Fruit fly (Drosophila melanogaster) whole organism, embryonic: ENCODE data around the gene CG32026.

Experiments used
- ATbp ChIP-seq: fragments of 200-800 bp; sonication (Bioruptor generic); optimal IDR thresholded peaks from 2 replicates; lab custom pipeline; 2017; ENCODE audit warnings: missing biosample characterization, mild to moderate bottlenecking, missing genetic modification characterization, missing genetic modification reagents
- CG10321 ChIP-seq: fragments of 200-800 bp; sonication (Bioruptor generic); IDR thresholded peaks from 2 replicates; pipeline ENCODE4 v1.3.6; 2022; ENCODE audit warnings: missing biosample characterization, missing genetic modification characterization
- CG10979 ChIP-seq: fragments of 200-800 bp; sonication (Bioruptor generic); optimal IDR thresholded peaks from 2 replicates; lab custom pipeline; 2018; ENCODE audit warnings: missing biosample characterization, mild to moderate bottlenecking, missing genetic modification characterization, moderate library complexity
- CG11398 ChIP-seq: fragments of 200-800 bp; sonication (Bioruptor generic); optimal IDR thresholded peaks from 2 replicates; lab custom pipeline; 2016; ENCODE audit warnings: missing biosample characterization, missing genetic modification characterization
- CG11723 ChIP-seq: fragments of 200-800 bp; sonication (Bioruptor generic); optimal IDR thresholded peaks from 2 replicates; lab custom pipeline; 2017; ENCODE audit warnings: missing biosample characterization, mild to moderate bottlenecking, missing genetic modification characterization
- CG12071 ChIP-seq: fragments of 200-800 bp; sonication (Bioruptor generic); optimal IDR thresholded peaks from 3 replicates; lab custom pipeline; 2018; ENCODE audit warnings: missing biosample characterization, mild to moderate bottlenecking, missing genetic modification characterization
- CG14860 ChIP-seq: fragments of 200-800 bp; sonication (Bioruptor generic); IDR thresholded peaks from 3 replicates; pipeline ENCODE4 v1.3.6; 2022; ENCODE audit warnings: missing biosample characterization, missing genetic modification characterization; ENCODE audit not compliant: partially characterized antibody
- CG15011 ChIP-seq: fragments of 200-800 bp; sonication (Bioruptor generic); optimal IDR thresholded peaks from 3 replicates; lab custom pipeline; 2018; ENCODE audit warnings: missing biosample characterization, mild to moderate bottlenecking, missing genetic modification characterization
- CG16779 ChIP-seq: fragments of 200-800 bp; sonication (Bioruptor generic); IDR thresholded peaks from 2 replicates; pipeline ENCODE4 v1.3.6; 2022; ENCODE audit warnings: missing biosample characterization, missing genetic modification characterization
- CG17802 ChIP-seq: fragments of 200-800 bp; sonication (Bioruptor generic); optimal IDR thresholded peaks from 2 replicates; lab custom pipeline; 2018; ENCODE audit warnings: missing biosample characterization, mild to moderate bottlenecking, missing genetic modification characterization, moderate library complexity
- CG2199 ChIP-seq: fragments of 200-800 bp; sonication (Bioruptor generic); IDR thresholded peaks from 3 replicates; pipeline ENCODE4 v1.3.6; 2022; ENCODE audit warnings: missing biosample characterization, missing genetic modification characterization
- CG2202 ChIP-seq: fragments of 200-800 bp; sonication (Bioruptor generic); optimal IDR thresholded peaks from 2 replicates; lab custom pipeline; 2018; ENCODE audit warnings: missing biosample characterization, mild to moderate bottlenecking, missing genetic modification characterization
- CG2875 ChIP-seq: fragments of 200-800 bp; sonication (Bioruptor generic); optimal IDR thresholded peaks from 2 replicates; lab custom pipeline; 2017; ENCODE audit warnings: missing biosample characterization, mild to moderate bottlenecking, missing genetic modification characterization, missing genetic modification reagents
- CG30020 ChIP-seq: fragments of 200-800 bp; optimal IDR thresholded peaks from 2 replicates; lab custom pipeline; 2019; ENCODE audit warnings: missing biosample characterization, mild to moderate bottlenecking, missing genetic modification characterization, moderate library complexity
- CG30403 ChIP-seq: fragments of 200-800 bp; sonication (Bioruptor generic); optimal IDR thresholded peaks from 3 replicates; lab custom pipeline; 2016; ENCODE audit warnings: missing biosample characterization, missing genetic modification characterization
- CG3065 ChIP-seq: fragments of 200-800 bp; sonication (Bioruptor generic); optimal IDR thresholded peaks from 2 replicates; lab custom pipeline; 2016; ENCODE audit warnings: missing biosample characterization, missing genetic modification characterization
- CG3995 ChIP-seq: fragments of 200-800 bp; sonication (Bioruptor generic); optimal IDR thresholded peaks from 3 replicates; lab custom pipeline; 2016; ENCODE audit warnings: missing biosample characterization, missing genetic modification characterization
- CG42726 ChIP-seq: fragments of 200-800 bp; sonication (Bioruptor generic); IDR thresholded peaks from 2 replicates; pipeline ENCODE4 v1.3.6; 2022; ENCODE audit warnings: missing biosample characterization, missing genetic modification characterization; ENCODE audit not compliant: partially characterized antibody
- CG4328 ChIP-seq: fragments of 200-800 bp; sonication (Bioruptor generic); optimal IDR thresholded peaks from 3 replicates; lab custom pipeline; 2017; ENCODE audit warnings: missing biosample characterization, missing genetic modification reagents, missing genetic modification characterization
- CG6683 ChIP-seq: fragments of 200-800 bp; sonication (Bioruptor generic); optimal IDR thresholded peaks from 2 replicates; lab custom pipeline; 2017; ENCODE audit warnings: missing biosample characterization, mild to moderate bottlenecking, missing genetic modification characterization, missing genetic modification reagents
- CG7271 ChIP-seq: fragments of 200-800 bp; sonication (Bioruptor generic); optimal IDR thresholded peaks from 2 replicates; lab custom pipeline; 2018; ENCODE audit warnings: missing biosample characterization, mild to moderate bottlenecking, missing genetic modification characterization, moderate library complexity
- CG7556 ChIP-seq: fragments of 200-800 bp; sonication (Bioruptor generic); optimal IDR thresholded peaks from 2 replicates; lab custom pipeline; 2017; ENCODE audit warnings: missing biosample characterization, mild to moderate bottlenecking, missing genetic modification characterization
- CG7786 ChIP-seq: fragments of 200-800 bp; sonication (Bioruptor generic); optimal IDR thresholded peaks from 2 replicates; lab custom pipeline; 2016; ENCODE audit warnings: missing biosample characterization, missing genetic modification characterization
- CG7928 ChIP-seq: fragments of 200-800 bp; sonication (Bioruptor generic); optimal IDR thresholded peaks from 2 replicates; lab custom pipeline; 2017; ENCODE audit warnings: missing biosample characterization, mild to moderate bottlenecking, missing genetic modification characterization
- CG7987 ChIP-seq: fragments of 200-800 bp; sonication (Bioruptor generic); optimal IDR thresholded peaks from 2 replicates; lab custom pipeline; 2018; ENCODE audit warnings: missing biosample characterization, mild to moderate bottlenecking, missing genetic modification characterization, moderate library complexity
- CG8388 ChIP-seq: fragments of 200-800 bp; sonication (Bioruptor generic); optimal IDR thresholded peaks from 2 replicates; lab custom pipeline; 2019; ENCODE audit warnings: missing biosample characterization, mild to moderate bottlenecking, missing genetic modification characterization, moderate library complexity
- CG9215 ChIP-seq: fragments of 200-800 bp; sonication (Bioruptor generic); IDR thresholded peaks from 2 replicates; pipeline ENCODE4 v1.3.6; 2022; ENCODE audit warnings: missing biosample characterization, missing genetic modification characterization
- CkIIα-i1 ChIP-seq: fragments of 200-800 bp; sonication (Bioruptor generic); IDR thresholded peaks from 2 replicates; pipeline ENCODE4 v1.3.6; 2022; ENCODE audit warnings: missing biosample characterization, missing genetic modification characterization
- Dref ChIP-seq: fragments of 200-800 bp; sonication (Bioruptor generic); IDR thresholded peaks from 2 replicates; pipeline ENCODE4 v1.3.6; 2022; ENCODE audit warnings: missing biosample characterization, missing genetic modification characterization
- Jarid2 ChIP-seq: fragments of 200-800 bp; sonication (Bioruptor generic); optimal IDR thresholded peaks from 3 replicates; lab custom pipeline; 2017; ENCODE audit warnings: mild to moderate bottlenecking, missing biosample characterization, missing genetic modification reagents, missing genetic modification characterization
- Mes4 ChIP-seq: fragments of 200-800 bp; sonication (Bioruptor generic); optimal IDR thresholded peaks from 2 replicates; lab custom pipeline; 2016; ENCODE audit warnings: missing biosample characterization, missing genetic modification characterization
- PHDP ChIP-seq: fragments of 200-800 bp; sonication (Bioruptor generic); optimal IDR thresholded peaks from 3 replicates; lab custom pipeline; 2018; ENCODE audit warnings: missing biosample characterization, mild to moderate bottlenecking, missing genetic modification characterization, moderate library complexity
- Spps ChIP-seq: fragments of 200-800 bp; sonication (Bioruptor generic); optimal IDR thresholded peaks from 2 replicates; lab custom pipeline; 2018; ENCODE audit warnings: missing biosample characterization, mild to moderate bottlenecking, missing genetic modification characterization
- Sry-δ ChIP-seq: fragments of 200-800 bp; sonication (Bioruptor generic); optimal IDR thresholded peaks from 2 replicates; lab custom pipeline; 2016; ENCODE audit warnings: missing biosample characterization, missing genetic modification characterization
- TFAM ChIP-seq: fragments of 200-800 bp; sonication (Bioruptor generic); optimal IDR thresholded peaks from 2 replicates; lab custom pipeline; 2017; ENCODE audit warnings: missing biosample characterization, missing genetic modification characterization, inconsistent platforms
- Xbp1 ChIP-seq: fragments of 200-800 bp; sonication (Bioruptor generic); optimal IDR thresholded peaks from 3 replicates; lab custom pipeline; 2016; ENCODE audit warnings: missing biosample characterization, mild to moderate bottlenecking, missing genetic modification characterization
- abd-A ChIP-seq: fragments of 200-800 bp; sonication (Bioruptor generic); optimal IDR thresholded peaks from 3 replicates; lab custom pipeline; 2019; ENCODE audit warnings: missing biosample characterization, mild to moderate bottlenecking, missing genetic modification characterization, moderate library complexity
- bcd ChIP-seq: fragments of 200-800 bp; sonication (Bioruptor generic); optimal IDR thresholded peaks from 2 replicates; lab custom pipeline; 2017; ENCODE audit warnings: missing biosample characterization, mild to moderate bottlenecking, missing genetic modification characterization
- corto ChIP-seq: fragments of 200-800 bp; sonication (Bioruptor generic); optimal IDR thresholded peaks from 2 replicates; lab custom pipeline; 2016; ENCODE audit warnings: missing biosample characterization, mild to moderate bottlenecking, missing genetic modification characterization, moderate library complexity
- crol ChIP-seq: fragments of 200-800 bp; sonication (Bioruptor generic); IDR thresholded peaks from 2 replicates; pipeline ENCODE4 v1.3.6; 2022; ENCODE audit warnings: missing biosample characterization, missing genetic modification characterization
- fd64A ChIP-seq: fragments of 200-800 bp; sonication (Bioruptor generic); optimal IDR thresholded peaks from 3 replicates; lab custom pipeline; 2018; ENCODE audit warnings: missing biosample characterization, mild to moderate bottlenecking, missing genetic modification characterization
- hb ChIP-seq: fragments of 200-800 bp; sonication (Bioruptor generic); IDR thresholded peaks from 3 replicates; pipeline ENCODE4 v1.3.6; 2022; ENCODE audit warnings: missing biosample characterization, missing genetic modification characterization; ENCODE audit not compliant: partially characterized antibody
- hkb ChIP-seq, 2 experiments: fragments of 200-800 bp in 1 of 2; fragments of >200 bp in 1 of 2; sonication (Bioruptor generic) in 1 of 2; IDR thresholded peaks in 1 of 2; optimal IDR thresholded peaks in 1 of 2; 2 replicates each; pipeline versions ENCODE4 v1.3.6 to Lab custom; 2017 to 2022; ENCODE audit warnings: missing biosample characterization in 1 of 2, missing genetic modification characterization in 1 of 2
- lab ChIP-seq: fragments of 200-800 bp; sonication (Bioruptor generic); optimal IDR thresholded peaks from 3 replicates; lab custom pipeline; 2017; ENCODE audit warnings: missing biosample characterization, missing genetic modification characterization, mild to moderate bottlenecking, moderate library complexity, missing genetic modification reagents
- odd ChIP-seq: fragments of 200-800 bp; sonication (Bioruptor generic); optimal IDR thresholded peaks from 2 replicates; lab custom pipeline; 2017; ENCODE audit warnings: missing biosample characterization, mild to moderate bottlenecking, missing genetic modification characterization
- pfk ChIP-seq: fragments of 200-800 bp; sonication (Bioruptor generic); optimal IDR thresholded peaks from 2 replicates; lab custom pipeline; 2018; ENCODE audit warnings: missing biosample characterization, mild to moderate bottlenecking, missing genetic modification characterization, moderate library complexity
- shn ChIP-seq: fragments of 200-800 bp; sonication (Bioruptor generic); optimal IDR thresholded peaks from 3 replicates; lab custom pipeline; 2016; ENCODE audit warnings: missing biosample characterization, missing genetic modification characterization
- sim ChIP-seq: fragments of 200-800 bp; sonication (Bioruptor generic); IDR thresholded peaks from 2 replicates; pipeline ENCODE4 v1.3.6; 2022; ENCODE audit warnings: missing biosample characterization, missing genetic modification characterization
- slp2 ChIP-seq: fragments of 200-800 bp; sonication (Bioruptor generic); optimal IDR thresholded peaks from 2 replicates; lab custom pipeline; 2016; ENCODE audit warnings: missing biosample characterization, missing genetic modification characterization
- tio ChIP-seq: fragments of 200-800 bp; sonication (Bioruptor generic); optimal IDR thresholded peaks from 2 replicates; lab custom pipeline; 2017; ENCODE audit warnings: missing biosample characterization, missing genetic modification characterization, inconsistent platforms

Gene CG32026

dm6 chr3L:8834886-8835285, 1.4 kb upstream of the CG32026 start (continued):
- TF ChIP-seq CG42726 (GFP tag; lab: Robert Waterston, UW) (no peak), lab (GFP tag; lab: Kevin White, UChicago) (peak; percentile 14), pfk (GFP tag; lab: Kevin White, UChicago) (no peak), CG2875 (GFP tag; lab: Kevin White, UChicago) (peak; percentile 24), tio (GFP tag; lab: Kevin White, UChicago) (no peak), crol (GFP tag; lab: Robert Waterston, UW) (no peak), CkIIα-i1 (GFP tag; lab: Robert Waterston, UW) (no peak), CG16779 (0 out of 2 replicates have a peak, but pooled peaks have one; percentile 38), Mes4 (GFP tag; lab: Kevin White, UChicago) (no peak), CG7271 (tag; lab: Kevin White, UChicago) (no peak), CG7556 (GFP tag; lab: Kevin White, UChicago) (no peak), CG8388 (GFP tag; lab: Kevin White, UChicago) (no peak), ATbp (peak; percentile 66), CG30403 (no peak), CG12071 (peak; percentile 73), PHDP (tag; lab: Kevin White, UChicago) (no peak), slp2 (no peak), corto (GFP tag; lab: Kevin White, UChicago) (no peak), CG6683 (GFP tag; lab: Kevin White, UChicago) (no peak), CG11398 (GFP tag; lab: Kevin White, UChicago) (no peak), CG3995 (GFP tag; lab: Kevin White, UChicago) (no peak), sim (GFP tag; lab: Robert Waterston, UW) (no peak), CG10979 (no peak), CG2199 (GFP tag; lab: Robert Waterston, UW) (no peak), CG11723 (GFP tag; lab: Kevin White, UChicago) (no peak), abd-A (tag; lab: Kevin White, UChicago) (no peak), Jarid2 (GFP tag; lab: Kevin White, UChicago) (no peak), CG2202 (tag; lab: Kevin White, UChicago) (peak; percentile 65), Dref (GFP tag; lab: Robert Waterston, UW) (no peak), TFAM (GFP tag; lab: Kevin White, UChicago) (no peak), Xbp1 (GFP tag; lab: Kevin White, UChicago) (no peak), CG3065 (GFP tag; lab: Kevin White, UChicago) (no peak), fd64A (GFP tag; lab: Kevin White, UChicago) (peak; percentile 52), CG7987 (GFP tag; lab: Kevin White, UChicago) (peak; percentile 62), Sry-δ (GFP tag; lab: Kevin White, UChicago) (no peak), CG4328 (no peak), CG7786 (no peak), CG9215 (no peak), shn (no peak), CG14860 (GFP tag; lab: Robert Waterston, UW) (no peak), CG17802 (no peak), Spps (tag; lab: Kevin White, UChicago) (no peak), CG10321 (GFP tag; lab: Robert Waterston, UW) (no peak), bcd (no peak), CG15011 (peak; percentile 36), hb (GFP tag; lab: Robert Waterston, UW) (no peak), hkb (optimal IDR thresholded peaks at IDR 0.05; lab: Kevin White, UChicago) (no peak), hkb (GFP tag; IDR thresholded peaks at IDR 0.05; lab: Robert Waterston, UW) (peak; percentile 45; the same call in 1 of the 2 replicates), odd (peak; percentile 30), CG30020 (tag; lab: Kevin White, UChicago) (no peak), CG7928 (GFP tag; lab: Kevin White, UChicago) (no peak)
